Worm (Caenorhabditis elegans): ENCODE measurements around the gene Y57G11C.23.

DNA sequence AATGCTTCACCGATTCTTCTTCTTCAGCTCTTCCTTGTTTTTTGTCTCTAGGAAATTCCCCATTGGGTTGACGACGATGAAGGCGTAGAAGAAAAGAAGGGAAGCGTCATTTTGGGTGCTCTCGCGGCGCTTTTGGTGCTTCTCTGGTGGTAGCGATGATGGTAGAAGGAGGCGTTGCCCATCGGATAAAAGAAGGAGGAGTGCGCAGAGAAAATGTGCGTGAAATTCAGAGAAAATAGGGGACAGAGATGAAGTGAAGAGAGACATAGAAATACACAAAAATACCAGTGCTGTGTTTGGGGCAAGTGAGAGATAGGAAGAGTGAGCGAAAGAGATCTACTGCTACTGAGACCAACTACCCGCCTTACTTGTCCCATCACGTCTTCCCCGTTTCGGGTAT is 54.7 kb downstream of the Y57G11C.23 start, which contains the start of gene oig-5:
- TF ChIP-seq T22C8.4 (GFP tag; IDR thresholded peaks at IDR 0.05) (no peak), ztf-23 (GFP tag; IDR thresholded peaks at IDR 0.05) (no peak), cog-1 (tag; optimal IDR thresholded peaks at IDR 0.05) (no peak), flt-1 (GFP tag; IDR thresholded peaks at IDR 0.05) (no peak)
